Fruit fly (Drosophila melanogaster) whole organism, adult: ENCODE data around the gene Ask1.
A peak's percentile ranks its signal among the peaks of the same experiment; 100 is the strongest.

Source experiments
- CG11617 ChIP-seq: fragments of 200-800 bp; sonication (Bioruptor generic); optimal IDR thresholded peaks from 2 replicates; lab custom pipeline; 2017; ENCODE audit warnings: mild to moderate bottlenecking, missing biosample characterization, missing genetic modification reagents, missing genetic modification characterization
- CG12768 ChIP-seq: fragments of 200-800 bp; sonication (Bioruptor generic); optimal IDR thresholded peaks from 2 replicates; lab custom pipeline; 2017; ENCODE audit warnings: missing biosample characterization, missing genetic modification characterization, mild to moderate bottlenecking, moderate library complexity, missing genetic modification reagents
- CG14711 ChIP-seq: fragments of 200-800 bp; sonication (Bioruptor generic); optimal IDR thresholded peaks from 2 replicates; lab custom pipeline; 2018; ENCODE audit warnings: missing biosample characterization, mild to moderate bottlenecking, missing genetic modification characterization, moderate library complexity
- CG1620 ChIP-seq: fragments of 200-800 bp; sonication (Bioruptor generic); optimal IDR thresholded peaks from 2 replicates; lab custom pipeline; 2016; ENCODE audit warnings: missing biosample characterization, missing genetic modification characterization
- CG33017 ChIP-seq: fragments of 200-800 bp; sonication (Bioruptor generic); optimal IDR thresholded peaks from 2 replicates; lab custom pipeline; 2018; ENCODE audit warnings: missing biosample characterization, mild to moderate bottlenecking, missing genetic modification characterization, moderate library complexity
- CG5204 ChIP-seq: fragments of 200-800 bp; sonication (Bioruptor generic); optimal IDR thresholded peaks from 2 replicates; lab custom pipeline; 2016; ENCODE audit warnings: missing biosample characterization, missing genetic modification characterization
- CG7045 ChIP-seq: fragments of 200-800 bp; sonication (Bioruptor generic); optimal IDR thresholded peaks from 2 replicates; lab custom pipeline; 2017; ENCODE audit warnings: missing biosample characterization, mild to moderate bottlenecking, missing genetic modification characterization
- CG7101 ChIP-seq: fragments of 200-800 bp; sonication (Bioruptor generic); optimal IDR thresholded peaks from 2 replicates; lab custom pipeline; 2018; ENCODE audit warnings: missing biosample characterization, mild to moderate bottlenecking, missing genetic modification characterization, moderate library complexity
- Clk ChIP-seq: fragments of 200-800 bp; sonication (Bioruptor generic); optimal IDR thresholded peaks from 2 replicates; lab custom pipeline; 2017; ENCODE audit warnings: missing biosample characterization, missing genetic modification characterization
- Crg-1 ChIP-seq: fragments of 200-800 bp; sonication (Bioruptor generic); optimal IDR thresholded peaks from 2 replicates; lab custom pipeline; 2016; ENCODE audit warnings: missing biosample characterization, missing genetic modification characterization
- Hr96 ChIP-seq: fragments of 200-800 bp; sonication (Bioruptor generic); optimal IDR thresholded peaks from 2 replicates; lab custom pipeline; 2016; ENCODE audit warnings: missing biosample characterization, missing genetic modification characterization
- Mnt ChIP-seq: fragments of 200-800 bp; sonication (Bioruptor generic); optimal IDR thresholded peaks from 2 replicates; lab custom pipeline; 2016; ENCODE audit warnings: missing biosample characterization, mild to moderate bottlenecking, missing genetic modification characterization
- bab1 ChIP-seq: fragments of 200-800 bp; sonication (Bioruptor generic); optimal IDR thresholded peaks from 3 replicates; lab custom pipeline; 2019; ENCODE audit warnings: missing biosample characterization, mild to moderate bottlenecking, missing genetic modification characterization, moderate library complexity
- cic ChIP-seq: fragments of 200-800 bp; sonication (Bioruptor generic); optimal IDR thresholded peaks from 2 replicates; lab custom pipeline; 2017; ENCODE audit warnings: missing biosample characterization, mild to moderate bottlenecking, missing genetic modification characterization, moderate library complexity
- cnc ChIP-seq, 2 experiments: fragments of >200 bp; optimal IDR thresholded peaks; 2 replicates each; lab custom pipeline; 2017
- kay ChIP-seq: fragments of 200-800 bp; sonication (Bioruptor generic); peaks from one replicate; lab custom pipeline; 2016; ENCODE audit warnings: missing biosample characterization, missing genetic modification characterization, borderline replicate concordance
- ovo ChIP-seq: fragments of 200-800 bp; sonication (Bioruptor generic); optimal IDR thresholded peaks from 2 replicates; lab custom pipeline; 2016; ENCODE audit warnings: missing biosample characterization, missing genetic modification characterization
- pad ChIP-seq: fragments of 200-800 bp; sonication (Bioruptor generic); optimal IDR thresholded peaks from 3 replicates; lab custom pipeline; 2017; ENCODE audit warnings: missing biosample characterization, missing genetic modification characterization, mild to moderate bottlenecking, moderate library complexity, missing genetic modification reagents
- tj ChIP-seq: fragments of 200-800 bp; sonication (Bioruptor generic); optimal IDR thresholded peaks from 3 replicates; lab custom pipeline; 2017; ENCODE audit warnings: missing biosample characterization, mild to moderate bottlenecking, missing genetic modification characterization, moderate library complexity
- toe ChIP-seq: fragments of 200-800 bp; sonication (Bioruptor generic); optimal IDR thresholded peaks from 2 replicates; lab custom pipeline; 2016; ENCODE audit warnings: missing biosample characterization, missing genetic modification characterization

The Ask1 gene

dm6 chr3R:19880431-19880939 is 966 bp downstream of the Ask1 start:
- TF ChIP-seq bab1 (peak; percentile 74), CG12768 (GFP tag; lab: Kevin White, UChicago) (peak; percentile 52), kay (GFP tag; lab: Kevin White, UChicago) (no peak), CG5204 (GFP tag; lab: Kevin White, UChicago) (no peak), CG11617 (peak; percentile 62), cic (GFP tag; lab: Kevin White, UChicago) (no peak), Mnt (GFP tag; lab: Kevin White, UChicago) (peak; percentile 61), CG33017 (peak; percentile 59), toe (no peak), CG14711 (peak; percentile 35), Clk (no peak), tj (GFP tag; lab: Kevin White, UChicago) (peak; percentile 11), CG7101 (tag; lab: Kevin White, UChicago) (peak; percentile 66), CG1620 (GFP tag; lab: Kevin White, UChicago) (peak; percentile 18), cnc (optimal IDR thresholded peaks at IDR 0.05; lab: Kevin White, UChicago) (no peak), pad (GFP tag; lab: Kevin White, UChicago) (peak; percentile 52), ovo (no peak), Hr96 (peak; percentile 37), CG7045 (GFP tag; lab: Kevin White, UChicago) (no peak), Crg-1 (GFP tag; lab: Kevin White, UChicago) (peak; percentile 26)

- TF ChIP-seq cic (GFP tag; lab: Kevin White, UChicago) (no peak), CG5204 (GFP tag; lab: Kevin White, UChicago) (no peak), Hr96 (no peak), CG7045 (GFP tag; lab: Kevin White, UChicago) (no peak), tj (GFP tag; lab: Kevin White, UChicago) (no peak), pad (GFP tag; lab: Kevin White, UChicago) (no peak), toe (no peak), CG14711 (no peak), bab1 (no peak), Mnt (GFP tag; lab: Kevin White, UChicago) (no peak)
These were observed 8.8 kb downstream of the Ask1 start, which contains the start of gene ninaE for dm6 chr3R:19888156-19888784. TSS of gene ninaE (minus strand) at chr3R:19888206.

dm6 chr3R:19889603-19890187 is 10.2 kb downstream of the Ask1 start:
- no peak for TF ChIP-seq CG11617
- TF ChIP-seq CG7101 (tag; lab: Kevin White, UChicago) = peak; percentile 8
- no peak for TF ChIP-seq Mnt (GFP tag; lab: Kevin White, UChicago)
- TF ChIP-seq CG5204 (GFP tag; lab: Kevin White, UChicago) = no peak
- TF ChIP-seq cnc (optimal IDR thresholded peaks at IDR 0.05; lab: Kevin White, UChicago) = no peak
- no peak for TF ChIP-seq CG1620 (GFP tag; lab: Kevin White, UChicago)
- TF ChIP-seq Crg-1 (GFP tag; lab: Kevin White, UChicago) = no peak
- no peak for TF ChIP-seq pad (GFP tag; lab: Kevin White, UChicago)
- no peak for TF ChIP-seq toe
- peak; percentile 52 for TF ChIP-seq CG14711
- TF ChIP-seq Clk = no peak
- no peak for TF ChIP-seq cic (GFP tag; lab: Kevin White, UChicago)
- peak; percentile 12 for TF ChIP-seq CG12768 (GFP tag; lab: Kevin White, UChicago)
- no peak for TF ChIP-seq CG7045 (GFP tag; lab: Kevin White, UChicago)
- peak; percentile 15 for TF ChIP-seq CG33017
- TF ChIP-seq Hr96 = no peak
- TF ChIP-seq kay (GFP tag; lab: Kevin White, UChicago) = no peak
- TF ChIP-seq tj (GFP tag; lab: Kevin White, UChicago) = no peak
- no peak for TF ChIP-seq ovo
- no peak for TF ChIP-seq bab1

dm6 chr3R:19890340-19890998 is 10.9 kb downstream of the Ask1 start, which contains the start of gene CG4733:
TSS of gene CG4733 (plus strand) at chr3R:19890689.
- TF ChIP-seq CG33017 (no peak), ovo (peak; percentile 33), tj (GFP tag; lab: Kevin White, UChicago) (peak; percentile 7), pad (GFP tag; lab: Kevin White, UChicago) (peak; percentile 2), CG11617 (no peak), Clk (no peak), toe (peak; percentile 20), CG7101 (tag; lab: Kevin White, UChicago) (peak; percentile 30), Hr96 (no peak), CG5204 (GFP tag; lab: Kevin White, UChicago) (peak; percentile 55)

dm6 chr3R:19891363-19891762 is 11.8 kb downstream of the Ask1 start:
- TF ChIP-seq CG12768 (GFP tag; lab: Kevin White, UChicago) (peak; percentile 12), CG1620 (GFP tag; lab: Kevin White, UChicago) (no peak), Clk (no peak), CG7101 (tag; lab: Kevin White, UChicago) (no peak), CG5204 (GFP tag; lab: Kevin White, UChicago) (no peak)

dm6 chr3R:19892046-19892445 is 12.5 kb downstream of the Ask1 start:
- TF ChIP-seq CG11617 (no peak), toe (peak; percentile 35), cic (GFP tag; lab: Kevin White, UChicago) (no peak), CG33017 (no peak), Hr96 (peak; percentile 35), kay (GFP tag; lab: Kevin White, UChicago) (no peak), Clk (no peak), CG7101 (tag; lab: Kevin White, UChicago) (peak; percentile 14), CG5204 (GFP tag; lab: Kevin White, UChicago) (no peak), CG7045 (GFP tag; lab: Kevin White, UChicago) (peak; percentile 28), tj (GFP tag; lab: Kevin White, UChicago) (no peak), Crg-1 (GFP tag; lab: Kevin White, UChicago) (no peak), ovo (no peak), CG14711 (peak; percentile 15), pad (GFP tag; lab: Kevin White, UChicago) (no peak), cnc (optimal IDR thresholded peaks at IDR 0.05; lab: Kevin White, UChicago) (no peak), CG12768 (GFP tag; lab: Kevin White, UChicago) (peak; percentile 15), Mnt (GFP tag; lab: Kevin White, UChicago) (no peak), bab1 (no peak), CG1620 (GFP tag; lab: Kevin White, UChicago) (no peak)
